Fruit fly (Drosophila melanogaster) whole organism, embryonic: ENCODE measurements around the gene shv.

ENCODE experiments used
- Asciz ChIP-seq: fragments of 200-800 bp; sonication (Bioruptor generic); optimal IDR thresholded peaks from 2 replicates; lab custom pipeline; 2017; ENCODE audit warnings: missing biosample characterization, mild to moderate bottlenecking, missing genetic modification characterization, missing genetic modification reagents
- Atf3 ChIP-seq: fragments of 200-800 bp; sonication (Bioruptor generic); optimal IDR thresholded peaks from 3 replicates; lab custom pipeline; 2016; ENCODE audit warnings: missing biosample characterization, missing genetic modification characterization
- B-H1 ChIP-seq: fragments of 200-800 bp; sonication (Bioruptor generic); IDR thresholded peaks from 3 replicates; pipeline ENCODE4 v1.3.6; 2022; ENCODE audit warnings: missing biosample characterization, missing genetic modification characterization
- BtbVII ChIP-seq: fragments of 200-800 bp; sonication (Bioruptor generic); optimal IDR thresholded peaks from 3 replicates; lab custom pipeline; 2017; ENCODE audit warnings: missing biosample characterization, mild to moderate bottlenecking, missing genetic modification characterization
- CG10959 ChIP-seq: fragments of 200-800 bp; sonication (Bioruptor generic); IDR thresholded peaks from 2 replicates; pipeline ENCODE4 v1.3.6; 2022; ENCODE audit warnings: missing biosample characterization, missing genetic modification characterization
- CG11398 ChIP-seq: fragments of 200-800 bp; sonication (Bioruptor generic); optimal IDR thresholded peaks from 2 replicates; lab custom pipeline; 2016; ENCODE audit warnings: missing biosample characterization, missing genetic modification characterization
- CG11456 ChIP-seq: fragments of 200-800 bp; sonication (Bioruptor generic); IDR thresholded peaks from 3 replicates; pipeline ENCODE4 v1.3.6; 2022; ENCODE audit warnings: missing biosample characterization, missing genetic modification characterization
- CG11723 ChIP-seq: fragments of 200-800 bp; sonication (Bioruptor generic); optimal IDR thresholded peaks from 2 replicates; lab custom pipeline; 2017; ENCODE audit warnings: missing biosample characterization, mild to moderate bottlenecking, missing genetic modification characterization
- CG13424 ChIP-seq: fragments of 200-800 bp; sonication (Bioruptor generic); optimal IDR thresholded peaks from 2 replicates; lab custom pipeline; 2019; ENCODE audit warnings: missing biosample characterization, mild to moderate bottlenecking, missing genetic modification characterization, moderate library complexity
- CG14441 ChIP-seq: fragments of 200-800 bp; sonication (Bioruptor generic); IDR thresholded peaks from 2 replicates; pipeline ENCODE4 v1.3.6; 2022; ENCODE audit warnings: missing biosample characterization, missing genetic modification characterization
- CG14860 ChIP-seq: fragments of 200-800 bp; sonication (Bioruptor generic); IDR thresholded peaks from 3 replicates; pipeline ENCODE4 v1.3.6; 2022; ENCODE audit warnings: missing biosample characterization, missing genetic modification characterization; ENCODE audit not compliant: partially characterized antibody
- CG1647 ChIP-seq: fragments of 200-800 bp; sonication (Bioruptor generic); optimal IDR thresholded peaks from 3 replicates; lab custom pipeline; 2016; ENCODE audit warnings: missing biosample characterization, missing genetic modification characterization
- CG30020 ChIP-seq: fragments of 200-800 bp; optimal IDR thresholded peaks from 2 replicates; lab custom pipeline; 2019; ENCODE audit warnings: missing biosample characterization, mild to moderate bottlenecking, missing genetic modification characterization, moderate library complexity
- CG3065 ChIP-seq: fragments of 200-800 bp; sonication (Bioruptor generic); optimal IDR thresholded peaks from 2 replicates; lab custom pipeline; 2016; ENCODE audit warnings: missing biosample characterization, missing genetic modification characterization
- CG32532 ChIP-seq: fragments of 200-800 bp; sonication (Bioruptor generic); IDR thresholded peaks from 2 replicates; pipeline ENCODE4 v1.3.6; 2022; ENCODE audit warnings: missing biosample characterization, missing genetic modification characterization
- CG3407 ChIP-seq: fragments of 200-800 bp; sonication (Bioruptor generic); optimal IDR thresholded peaks from 2 replicates; lab custom pipeline; 2018; ENCODE audit warnings: missing biosample characterization, mild to moderate bottlenecking, missing genetic modification characterization
- CG6765 ChIP-seq: fragments of 200-800 bp; sonication (Bioruptor generic); optimal IDR thresholded peaks from 3 replicates; lab custom pipeline; 2017; ENCODE audit warnings: missing biosample characterization, mild to moderate bottlenecking, missing genetic modification characterization
- CG7745 ChIP-seq: fragments of 200-800 bp; sonication (Bioruptor generic); optimal IDR thresholded peaks from 2 replicates; lab custom pipeline; 2018; ENCODE audit warnings: missing biosample characterization, mild to moderate bottlenecking, missing genetic modification characterization, moderate library complexity
- CG7928 ChIP-seq: fragments of 200-800 bp; sonication (Bioruptor generic); optimal IDR thresholded peaks from 2 replicates; lab custom pipeline; 2017; ENCODE audit warnings: missing biosample characterization, mild to moderate bottlenecking, missing genetic modification characterization
- Camta ChIP-seq: fragments of 200-800 bp; sonication (Bioruptor generic); optimal IDR thresholded peaks from 2 replicates; lab custom pipeline; 2016; ENCODE audit warnings: missing biosample characterization, missing genetic modification characterization
- D19B ChIP-seq: fragments of 200-800 bp; sonication (Bioruptor generic); optimal IDR thresholded peaks from 2 replicates; lab custom pipeline; 2017; ENCODE audit warnings: missing biosample characterization, mild to moderate bottlenecking, missing genetic modification characterization
- Dad ChIP-seq: fragments of 200-800 bp; sonication (Bioruptor generic); optimal IDR thresholded peaks from 3 replicates; lab custom pipeline; 2016; ENCODE audit warnings: missing biosample characterization, missing genetic modification characterization
- Eip74EF ChIP-seq, 2 experiments: fragments of 200-800 bp in 1 of 2; fragments of >200 bp in 1 of 2; sonication (Bioruptor generic) in 1 of 2; optimal IDR thresholded peaks; 2 replicates each; lab custom pipeline; 2017 to 2019; ENCODE audit warnings: missing biosample characterization in 2 of 2, missing genetic modification characterization in 2 of 2, mild to moderate bottlenecking in 1 of 2, moderate library complexity in 1 of 2
- Elba2 ChIP-seq: fragments of 200-800 bp; sonication (Bioruptor generic); optimal IDR thresholded peaks from 3 replicates; lab custom pipeline; 2016; ENCODE audit warnings: missing biosample characterization, missing genetic modification characterization
- Fer1 ChIP-seq: fragments of 200-800 bp; sonication (Bioruptor generic); optimal IDR thresholded peaks from 2 replicates; lab custom pipeline; 2017; ENCODE audit warnings: missing biosample characterization, mild to moderate bottlenecking, missing genetic modification characterization
- GATAe ChIP-seq: fragments of 200-800 bp; sonication (Bioruptor generic); conservative IDR thresholded peaks from 2 replicates; pipeline ENCODE4 v1.3.6; 2022; ENCODE audit warnings: missing biosample characterization, missing genetic modification characterization
- Jarid2 ChIP-seq: fragments of 200-800 bp; sonication (Bioruptor generic); optimal IDR thresholded peaks from 3 replicates; lab custom pipeline; 2017; ENCODE audit warnings: mild to moderate bottlenecking, missing biosample characterization, missing genetic modification reagents, missing genetic modification characterization
- Mad ChIP-seq: fragments of 200-800 bp; sonication (Bioruptor generic); optimal IDR thresholded peaks from 2 replicates; lab custom pipeline; 2016; ENCODE audit warnings: missing biosample characterization, missing genetic modification characterization
- Nf-YB ChIP-seq: fragments of 200-800 bp; sonication (Bioruptor generic); optimal IDR thresholded peaks from 3 replicates; lab custom pipeline; 2019; ENCODE audit warnings: missing biosample characterization, mild to moderate bottlenecking, missing genetic modification characterization, moderate library complexity
- NfI ChIP-seq: fragments of 200-800 bp; sonication (Bioruptor generic); optimal IDR thresholded peaks from 3 replicates; lab custom pipeline; 2018; ENCODE audit warnings: missing biosample characterization, mild to moderate bottlenecking, missing genetic modification characterization, moderate library complexity
- Opbp ChIP-seq: fragments of 200-800 bp; sonication (Bioruptor generic); IDR thresholded peaks from 3 replicates; pipeline ENCODE4 v1.3.6; 2022; ENCODE audit warnings: missing biosample characterization, missing genetic modification characterization; ENCODE audit not compliant: partially characterized antibody
- Sry-δ ChIP-seq: fragments of 200-800 bp; sonication (Bioruptor generic); optimal IDR thresholded peaks from 2 replicates; lab custom pipeline; 2016; ENCODE audit warnings: missing biosample characterization, missing genetic modification characterization
- chinmo ChIP-seq: fragments of 200-800 bp; sonication (Bioruptor generic); IDR thresholded peaks from 4 replicates; pipeline ENCODE4 v1.3.6; 2022; ENCODE audit warnings: missing biosample characterization, missing genetic modification characterization; ENCODE audit not compliant: partially characterized antibody
- cwo ChIP-seq: fragments of 200-800 bp; sonication (Bioruptor generic); optimal IDR thresholded peaks from 3 replicates; lab custom pipeline; 2017; ENCODE audit warnings: missing biosample characterization, missing genetic modification characterization, mild to moderate bottlenecking, moderate library complexity, missing genetic modification reagents
- eyg ChIP-seq: fragments of 200-800 bp; sonication (Bioruptor generic); optimal IDR thresholded peaks from 3 replicates; lab custom pipeline; 2016; ENCODE audit warnings: missing biosample characterization, missing genetic modification characterization
- gcm ChIP-seq: fragments of 200-800 bp; sonication (Bioruptor generic); optimal IDR thresholded peaks from 2 replicates; lab custom pipeline; 2019; ENCODE audit warnings: missing biosample characterization, mild to moderate bottlenecking, missing genetic modification characterization, moderate library complexity
- jumu ChIP-seq: fragments of 200-800 bp; sonication (Bioruptor generic); optimal IDR thresholded peaks from 3 replicates; lab custom pipeline; 2016; ENCODE audit warnings: missing biosample characterization, missing genetic modification characterization
- kah ChIP-seq: fragments of 200-800 bp; sonication (Bioruptor generic); optimal IDR thresholded peaks from 2 replicates; lab custom pipeline; 2018; ENCODE audit warnings: missing biosample characterization, mild to moderate bottlenecking, missing genetic modification characterization
- lab ChIP-seq: fragments of 200-800 bp; sonication (Bioruptor generic); optimal IDR thresholded peaks from 3 replicates; lab custom pipeline; 2017; ENCODE audit warnings: missing biosample characterization, missing genetic modification characterization, mild to moderate bottlenecking, moderate library complexity, missing genetic modification reagents
- nmo ChIP-seq: fragments of 200-800 bp; sonication (Bioruptor generic); optimal IDR thresholded peaks from 2 replicates; lab custom pipeline; 2018; ENCODE audit warnings: missing biosample characterization, mild to moderate bottlenecking, missing genetic modification characterization, moderate library complexity
- odd ChIP-seq: fragments of 200-800 bp; sonication (Bioruptor generic); optimal IDR thresholded peaks from 2 replicates; lab custom pipeline; 2017; ENCODE audit warnings: missing biosample characterization, mild to moderate bottlenecking, missing genetic modification characterization
- p53 ChIP-seq: fragments of 200-800 bp; sonication (Bioruptor generic); optimal IDR thresholded peaks from 2 replicates; lab custom pipeline; 2016; ENCODE audit warnings: missing biosample characterization, missing genetic modification characterization
- pan ChIP-seq, 4 experiments: fragments of >200 bp in 3 of 4; fragments of 200-800 bp in 1 of 4; sonication (Bioruptor generic) in 1 of 4; optimal IDR thresholded peaks in 3 of 4; IDR thresholded peaks in 1 of 4; 2 replicates each; pipeline versions ENCODE4 v1.3.6 to Lab custom; 2017 to 2022; ENCODE audit warnings: missing biosample characterization in 2 of 4, missing genetic modification characterization in 2 of 4, mixed read lengths in 1 of 4
- pita ChIP-seq: fragments of 200-800 bp; sonication (Bioruptor generic); optimal IDR thresholded peaks from 2 replicates; lab custom pipeline; 2017; ENCODE audit warnings: missing biosample characterization, mild to moderate bottlenecking, missing genetic modification characterization
- row ChIP-seq: fragments of 200-800 bp; sonication (Bioruptor generic); IDR thresholded peaks from 3 replicates; pipeline ENCODE4 v1.3.6; 2022; ENCODE audit warnings: missing biosample characterization, missing genetic modification characterization
- tin ChIP-seq: fragments of 200-800 bp; sonication (Bioruptor generic); optimal IDR thresholded peaks from 3 replicates; lab custom pipeline; 2016; ENCODE audit warnings: missing biosample characterization, missing genetic modification characterization
- wek ChIP-seq: fragments of 200-800 bp; sonication (Bioruptor generic); optimal IDR thresholded peaks from 3 replicates; lab custom pipeline; 2018; ENCODE audit warnings: missing biosample characterization, mild to moderate bottlenecking, missing genetic modification characterization, moderate library complexity
- zf30C ChIP-seq: fragments of 200-800 bp; sonication (Bioruptor generic); optimal IDR thresholded peaks from 3 replicates; lab custom pipeline; 2018; ENCODE audit warnings: missing biosample characterization, mild to moderate bottlenecking, missing genetic modification characterization

shv gene

DNA sequence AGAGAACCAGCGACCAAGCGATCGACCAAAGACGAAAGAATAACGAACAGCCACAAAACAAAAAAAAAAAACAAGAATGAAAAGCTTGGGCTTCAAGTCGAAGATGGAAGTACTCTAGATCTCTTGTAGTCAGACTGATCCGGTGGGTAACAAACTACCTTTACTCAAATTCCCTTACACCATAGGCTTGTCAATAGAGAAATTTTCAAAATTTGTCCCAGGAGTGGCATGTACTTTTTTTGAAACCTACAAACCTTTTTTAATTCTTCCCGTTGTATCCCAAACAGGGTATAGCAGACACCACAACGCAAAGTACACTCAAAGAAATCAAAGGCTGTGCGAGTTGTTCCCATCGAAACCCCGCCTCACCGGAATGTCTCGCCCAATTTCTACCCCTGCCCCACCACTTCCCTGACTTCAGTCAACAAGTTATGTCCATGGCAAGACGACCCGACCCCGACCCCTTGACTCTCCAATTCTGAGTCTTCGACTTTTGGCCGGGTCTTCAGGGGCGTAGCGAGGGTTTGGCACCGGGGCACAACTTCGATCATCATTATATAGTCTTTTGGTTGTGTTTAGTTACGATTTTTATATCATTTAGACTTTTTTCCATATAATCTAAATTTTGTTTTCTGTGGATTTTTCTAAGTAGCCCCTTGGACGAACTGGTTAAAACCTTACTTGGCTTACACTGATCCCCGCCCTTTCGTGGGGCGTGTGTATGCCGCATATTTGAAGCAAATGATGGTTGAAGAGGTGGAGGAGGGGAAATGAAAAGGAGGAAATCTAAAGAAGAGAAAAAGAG is 23.0 kb upstream of the shv start (continued):
- TF ChIP-seq Atf3 (GFP tag; lab: Kevin White, UChicago) = peak; percentile 18
- no peak for TF ChIP-seq Elba2 (GFP tag; lab: Kevin White, UChicago)
- TF ChIP-seq lab = peak; percentile 66
- peak; percentile 51 for TF ChIP-seq D19B (GFP tag; lab: Kevin White, UChicago)
- TF ChIP-seq Dad = peak; percentile 56
- TF ChIP-seq pita = no peak
- peak; percentile 39 for TF ChIP-seq eyg
- peak; percentile 17 for TF ChIP-seq CG13424 (tag; lab: Kevin White, UChicago)
- TF ChIP-seq CG11723 (GFP tag; lab: Kevin White, UChicago) = no peak
- peak; percentile 63 for TF ChIP-seq CG11398
- no peak for TF ChIP-seq CG7928 (GFP tag; lab: Kevin White, UChicago)
- TF ChIP-seq GATAe = no peak
- no peak for TF ChIP-seq CG6765
- TF ChIP-seq Camta (GFP tag; lab: Kevin White, UChicago) = peak; percentile 39
- no peak for TF ChIP-seq Sry-δ
- no peak for TF ChIP-seq odd (GFP tag; lab: Kevin White, UChicago)
- TF ChIP-seq pan (optimal IDR thresholded peaks at IDR 0.05; lab: Kevin White, UChicago) = no peak
- peak in 1 of 2 experiments; percentile 37 for TF ChIP-seq pan (GFP tag; optimal IDR thresholded peaks at IDR 0.05 in 1 of 2, IDR thresholded peaks at IDR 0.05 in 1 of 2)
- TF ChIP-seq CG3407 = peak; percentile 2
- no peak for TF ChIP-seq CG14441
- no peak for TF ChIP-seq Eip74EF (GFP tag; optimal IDR thresholded peaks at IDR 0.05; lab: Kevin White, UChicago)
- TF ChIP-seq Opbp (GFP tag; lab: Robert Waterston, UW) = peak; percentile 40; the same call in 1 of the 3 replicates
- no peak for TF ChIP-seq CG14860 (GFP tag; lab: Robert Waterston, UW)
- no peak for TF ChIP-seq Fer1 (GFP tag; lab: Kevin White, UChicago)
- TF ChIP-seq CG1647 (GFP tag; lab: Kevin White, UChicago) = no peak
- no peak for TF ChIP-seq CG30020 (tag; lab: Kevin White, UChicago)
- peak; percentile 60 for TF ChIP-seq CG32532 (GFP tag; lab: Robert Waterston, UW)
- TF ChIP-seq nmo = peak; percentile 49
- peak; percentile 66; the same call in 2 of the 3 replicates for TF ChIP-seq row (GFP tag; lab: Robert Waterston, UW)
- no peak for TF ChIP-seq cwo (GFP tag; lab: Kevin White, UChicago)
- no peak for TF ChIP-seq B-H1 (GFP tag; lab: Robert Waterston, UW)
- no peak for TF ChIP-seq Asciz (GFP tag; lab: Kevin White, UChicago)
- TF ChIP-seq CG3065 (GFP tag; lab: Kevin White, UChicago) = no peak
- no peak for TF ChIP-seq p53 (GFP tag; lab: Kevin White, UChicago)
- no peak for TF ChIP-seq wek (GFP tag; lab: Kevin White, UChicago)
- TF ChIP-seq Jarid2 (GFP tag; lab: Kevin White, UChicago) = no peak
- peak; percentile 41; the same call in 1 of the 2 replicates for TF ChIP-seq CG10959
- no peak for TF ChIP-seq Nf-YB (GFP tag; lab: Kevin White, UChicago)
- no peak for TF ChIP-seq chinmo (GFP tag; lab: Robert Waterston, UW)
- TF ChIP-seq kah (GFP tag; lab: Kevin White, UChicago) = no peak
- TF ChIP-seq Mad (GFP tag; lab: Kevin White, UChicago) = no peak
- peak; percentile 61 for TF ChIP-seq zf30C (GFP tag; lab: Kevin White, UChicago)
- TF ChIP-seq CG11456 (GFP tag; lab: Robert Waterston, UW) = no peak; the same call in 2 of the 3 replicates
- no peak for TF ChIP-seq CG7745
- peak; percentile 28 for TF ChIP-seq NfI (GFP tag; lab: Kevin White, UChicago)
- TF ChIP-seq gcm (GFP tag; lab: Kevin White, UChicago) = no peak
- peak; percentile 72 for TF ChIP-seq jumu (GFP tag; lab: Kevin White, UChicago)
- no peak for TF ChIP-seq BtbVII (GFP tag; lab: Kevin White, UChicago)
- peak; percentile 44 for TF ChIP-seq tin (GFP tag; lab: Kevin White, UChicago)
